Worm (Caenorhabditis elegans) whole organism, L2 larva: Measurements from ENCODE around the gene ech-2.

ENCODE experiments used
- ZK546.5 ChIP-seq: sonication (generic microtip); optimal IDR thresholded peaks from 2 replicates; lab custom pipeline; 2017; ENCODE audit warnings: missing biosample characterization, missing genetic modification characterization
- blmp-1 ChIP-seq: sonication (generic microtip); optimal IDR thresholded peaks from 2 replicates; lab custom pipeline; 2017; ENCODE audit warnings: missing genetic modification characterization, mild to moderate bottlenecking, missing compliant biosample characterization, antibody characterized with exemption, moderate library complexity; ENCODE audit not compliant: insufficient read depth
- ceh-82 ChIP-seq: fragments of 150-350 bp; optimal IDR thresholded peaks from 2 replicates; lab custom pipeline; 2014; ENCODE audit warnings: missing biosample characterization, missing genetic modification characterization
- elt-1 ChIP-seq: fragments of 150-350 bp; optimal IDR thresholded peaks from 2 replicates; lab custom pipeline; 2014; ENCODE audit warnings: missing biosample characterization, missing genetic modification characterization
- fos-1 ChIP-seq: fragments of 150-350 bp; optimal IDR thresholded peaks from 2 replicates; lab custom pipeline; 2014; ENCODE audit warnings: missing biosample characterization, missing genetic modification characterization
- lsy-2 ChIP-seq, 2 experiments: fragments of 150-350 bp in 1 of 2; sonication (generic microtip) in 1 of 2; optimal IDR thresholded peaks; 2 replicates each; lab custom pipeline; 2014 to 2017; ENCODE audit warnings: missing biosample characterization in 2 of 2, missing genetic modification characterization in 2 of 2

DNA sequence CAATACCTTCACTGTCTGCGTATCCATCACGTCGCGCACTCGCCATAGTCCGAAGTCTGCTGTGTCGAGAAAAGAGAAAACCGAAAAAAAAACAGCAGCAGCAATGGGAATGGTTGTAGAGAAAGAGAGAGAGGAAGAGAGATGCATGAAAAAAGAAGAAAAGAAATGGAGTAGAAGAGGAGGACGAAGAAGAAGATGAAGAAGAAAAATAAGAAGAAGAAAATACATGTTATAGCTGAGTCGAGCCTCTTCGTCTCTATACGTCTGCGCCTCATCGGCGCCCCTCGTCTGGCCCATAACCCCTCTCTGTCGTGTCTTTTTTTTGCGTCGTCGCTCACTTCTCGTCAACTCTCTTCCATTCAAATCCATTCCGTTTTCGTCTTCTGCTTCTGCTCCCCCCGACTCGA lies 46.4 kb downstream of the ech-2 start:
- TF ChIP-seq ZK546.5 (tag; lab: Kevin White, UChicago) (no peak), blmp-1 (tag; lab: Kevin White, UChicago) (peak; percentile 53), ceh-82 (peak; percentile 37), elt-1 (tag; lab: Kevin White, UChicago) (no peak), lsy-2 (tag; optimal IDR thresholded peaks at IDR 0.05; lab: Kevin White, UChicago) (peak; percentile 35 to 78), fos-1 (peak; percentile 56)
